Worm (Caenorhabditis elegans): ENCODE data around the gene nhr-14.

nhr-14 gene

DNA sequence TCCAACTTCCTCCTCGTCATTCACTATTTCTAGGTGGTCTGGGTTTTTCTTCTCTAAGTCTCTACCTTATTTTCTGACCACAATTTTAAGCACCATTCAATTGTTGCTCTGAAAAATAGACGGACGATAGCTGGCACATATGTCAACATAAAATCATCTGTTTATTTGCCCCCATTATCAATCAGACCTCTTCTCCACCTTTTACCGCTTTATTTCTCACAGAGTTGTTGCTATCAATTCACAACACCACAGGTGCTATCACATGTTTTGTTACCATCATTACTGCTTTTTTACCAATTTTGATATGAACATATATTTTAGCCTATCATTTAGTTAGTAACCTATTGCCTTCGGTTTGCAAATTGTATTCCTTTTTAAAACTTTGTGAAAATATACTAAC lies 16.8 kb upstream of the nhr-14 start:
- TF ChIP-seq T22C8.4 (GFP tag; IDR thresholded peaks at IDR 0.05) (no peak), cog-1 (tag; optimal IDR thresholded peaks at IDR 0.05) (no peak), klf-2 (GFP tag; conservative IDR thresholded peaks at IDR 0.05) (no peak), flt-1 (GFP tag; IDR thresholded peaks at IDR 0.05) (no peak), ref-1 (GFP tag; conservative IDR thresholded peaks at IDR 0.05) (no peak), ztf-29 (GFP tag; IDR thresholded peaks at IDR 0.05) (no peak), ztf-23 (GFP tag; IDR thresholded peaks at IDR 0.05) (no peak), tab-1 (GFP tag; IDR thresholded peaks at IDR 0.05) (no peak), med-1 (GFP tag; optimal IDR thresholded peaks at IDR 0.05; ENCODE audit: insufficient read depth) (no peak)

- TF ChIP-seq ztf-23 (GFP tag; IDR thresholded peaks at IDR 0.05) (no peak), ztf-29 (GFP tag; IDR thresholded peaks at IDR 0.05) (no peak), ref-1 (GFP tag; conservative IDR thresholded peaks at IDR 0.05) (no peak), klf-2 (GFP tag; conservative IDR thresholded peaks at IDR 0.05) (no peak), cog-1 (tag; optimal IDR thresholded peaks at IDR 0.05) (no peak), T22C8.4 (GFP tag; IDR thresholded peaks at IDR 0.05) (no peak), flt-1 (GFP tag; IDR thresholded peaks at IDR 0.05) (no peak), tab-1 (GFP tag; IDR thresholded peaks at IDR 0.05) (no peak), med-1 (GFP tag; optimal IDR thresholded peaks at IDR 0.05; ENCODE audit: insufficient read depth) (no peak)
Observed at ce11 chrX:8489886-8490285, 13.9 kb upstream of the nhr-14 start.

- TF ChIP-seq ztf-29 (GFP tag; IDR thresholded peaks at IDR 0.05) (no peak), T22C8.4 (GFP tag; IDR thresholded peaks at IDR 0.05) (no peak), cog-1 (tag; optimal IDR thresholded peaks at IDR 0.05) (no peak), klf-2 (GFP tag; conservative IDR thresholded peaks at IDR 0.05) (no peak), flt-1 (GFP tag; IDR thresholded peaks at IDR 0.05) (no peak), ztf-23 (GFP tag; IDR thresholded peaks at IDR 0.05) (no peak), ref-1 (GFP tag; conservative IDR thresholded peaks at IDR 0.05) (no peak), tab-1 (GFP tag; IDR thresholded peaks at IDR 0.05) (no peak)
Observed at ce11 chrX:8489415-8489814, 13.4 kb upstream of the nhr-14 start.

ce11 chrX:8485392-8485791 lies 9.4 kb upstream of the nhr-14 start:
- no peak for TF ChIP-seq ztf-29 (GFP tag; IDR thresholded peaks at IDR 0.05)
- no peak for TF ChIP-seq T22C8.4 (GFP tag; IDR thresholded peaks at IDR 0.05)
- no peak for TF ChIP-seq flt-1 (GFP tag; IDR thresholded peaks at IDR 0.05)
- TF ChIP-seq cog-1 (tag; optimal IDR thresholded peaks at IDR 0.05), result no peak
- TF ChIP-seq ref-1 (GFP tag; conservative IDR thresholded peaks at IDR 0.05), result no peak
- TF ChIP-seq ztf-23 (GFP tag; IDR thresholded peaks at IDR 0.05), result no peak
- TF ChIP-seq med-1 (GFP tag; optimal IDR thresholded peaks at IDR 0.05; ENCODE audit: insufficient read depth), result no peak
- TF ChIP-seq tab-1 (GFP tag; IDR thresholded peaks at IDR 0.05), result no peak
- no peak for TF ChIP-seq klf-2 (GFP tag; conservative IDR thresholded peaks at IDR 0.05)

ce11 chrX:8483951-8484350 lies 8.0 kb upstream of the nhr-14 start:
- TF ChIP-seq ztf-29 (GFP tag; IDR thresholded peaks at IDR 0.05) (no peak), flt-1 (GFP tag; IDR thresholded peaks at IDR 0.05) (no peak), med-1 (GFP tag; optimal IDR thresholded peaks at IDR 0.05; ENCODE audit: insufficient read depth) (no peak), T22C8.4 (GFP tag; IDR thresholded peaks at IDR 0.05) (no peak), ref-1 (GFP tag; conservative IDR thresholded peaks at IDR 0.05) (no peak), cog-1 (tag; optimal IDR thresholded peaks at IDR 0.05) (no peak), klf-2 (GFP tag; conservative IDR thresholded peaks at IDR 0.05) (no peak), ztf-23 (GFP tag; IDR thresholded peaks at IDR 0.05) (no peak), tab-1 (GFP tag; IDR thresholded peaks at IDR 0.05) (no peak)

- no peak for TF ChIP-seq tab-1 (GFP tag; IDR thresholded peaks at IDR 0.05)
- no peak for TF ChIP-seq ztf-23 (GFP tag; IDR thresholded peaks at IDR 0.05)
- no peak for TF ChIP-seq T22C8.4 (GFP tag; IDR thresholded peaks at IDR 0.05)
- TF ChIP-seq cog-1 (tag; optimal IDR thresholded peaks at IDR 0.05), result no peak
- TF ChIP-seq med-1 (GFP tag; optimal IDR thresholded peaks at IDR 0.05; ENCODE audit: insufficient read depth), result no peak
- no peak for TF ChIP-seq klf-2 (GFP tag; conservative IDR thresholded peaks at IDR 0.05)
Observed at ce11 chrX:8481716-8482115, 5.7 kb upstream of the nhr-14 start.

DNA sequence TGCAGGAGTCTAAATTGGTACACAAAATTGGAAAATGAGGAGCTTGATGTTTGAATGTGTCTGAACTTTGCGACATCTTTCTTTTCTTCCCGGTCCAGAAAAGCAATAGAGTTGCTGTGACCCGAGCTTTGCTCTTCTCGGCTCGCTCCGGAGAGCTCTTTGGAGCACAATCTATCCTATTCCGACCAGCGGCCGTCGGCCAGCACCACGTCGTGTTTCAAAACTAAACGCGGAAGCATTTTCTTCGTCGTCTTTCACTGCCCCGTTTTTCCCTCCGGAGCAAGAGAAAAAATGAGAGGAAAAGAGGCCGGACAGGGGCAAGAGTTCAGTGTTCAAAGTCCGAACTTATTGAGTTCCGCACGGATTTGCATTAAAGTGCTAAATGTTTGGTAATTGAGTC lies 3.1 kb upstream of the nhr-14 start:
- no peak for TF ChIP-seq med-1 (GFP tag; optimal IDR thresholded peaks at IDR 0.05; ENCODE audit: insufficient read depth)
- TF ChIP-seq ref-1 (GFP tag; conservative IDR thresholded peaks at IDR 0.05), result no peak
- no peak for TF ChIP-seq T22C8.4 (GFP tag; IDR thresholded peaks at IDR 0.05)
- TF ChIP-seq ztf-23 (GFP tag; IDR thresholded peaks at IDR 0.05), result no peak
- TF ChIP-seq cog-1 (tag; optimal IDR thresholded peaks at IDR 0.05), result no peak
- no peak for TF ChIP-seq klf-2 (GFP tag; conservative IDR thresholded peaks at IDR 0.05)
- no peak for TF ChIP-seq flt-1 (GFP tag; IDR thresholded peaks at IDR 0.05)

DNA sequence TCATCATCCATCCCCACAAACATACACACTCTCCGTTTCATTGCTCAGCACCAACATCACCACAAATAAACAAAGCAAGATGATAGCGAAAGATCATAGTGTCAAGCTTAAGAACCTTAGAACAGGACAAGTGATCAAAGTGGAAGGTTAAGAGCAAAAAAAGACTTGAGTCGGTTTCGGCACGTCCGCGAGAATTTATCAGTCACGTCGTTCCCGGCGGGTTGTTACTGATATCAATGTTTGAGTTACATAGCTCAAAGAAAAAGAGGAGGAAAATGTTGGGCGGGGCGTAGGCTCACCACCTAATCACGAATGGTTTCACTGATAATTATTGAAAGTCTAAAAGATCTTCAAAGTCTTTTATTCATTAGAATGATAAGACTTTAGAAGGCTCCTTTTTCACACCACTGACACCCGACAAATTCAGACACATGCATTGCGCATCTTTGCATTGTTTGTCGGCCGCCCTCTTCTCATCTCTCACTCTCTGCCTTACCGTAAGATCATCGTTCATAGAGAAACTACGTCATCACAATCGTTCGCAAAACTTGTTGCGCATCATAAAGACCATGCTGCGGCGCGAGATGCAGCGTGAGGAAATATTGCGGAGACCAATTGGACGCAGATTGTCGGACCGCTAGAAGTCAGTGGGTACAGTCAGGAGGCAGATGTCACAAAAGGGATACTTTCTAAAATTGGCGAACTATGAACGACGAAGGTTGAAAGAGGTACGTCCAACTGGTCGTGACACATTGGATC lies 1.2 kb upstream of the nhr-14 start:
- no peak for TF ChIP-seq ztf-23 (GFP tag; IDR thresholded peaks at IDR 0.05)

DNA sequence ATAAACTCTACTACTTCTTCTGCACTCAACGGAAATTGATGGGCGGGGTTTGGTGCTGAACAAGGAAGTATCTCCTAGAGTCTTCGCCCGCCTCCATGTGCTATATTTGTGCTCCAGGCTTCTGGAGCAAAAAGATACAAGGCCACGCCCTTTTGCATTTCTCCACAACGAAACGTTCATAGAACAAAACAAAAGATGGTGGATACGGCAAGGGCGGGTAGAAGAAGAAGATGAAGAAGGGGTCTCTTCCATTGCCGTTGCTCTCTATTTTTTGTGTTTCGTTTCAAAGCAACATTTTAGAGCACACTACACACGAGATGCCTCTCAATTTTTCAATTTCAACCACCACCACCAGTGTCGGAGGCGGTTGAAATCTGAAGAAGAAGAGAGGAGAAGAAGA lies 330 bp upstream of the nhr-14 start:
- no peak for TF ChIP-seq flt-1 (GFP tag; IDR thresholded peaks at IDR 0.05)
- no peak for TF ChIP-seq ztf-29 (GFP tag; IDR thresholded peaks at IDR 0.05)
- TF ChIP-seq tab-1 (GFP tag; IDR thresholded peaks at IDR 0.05), result no peak
- no peak for TF ChIP-seq T22C8.4 (GFP tag; IDR thresholded peaks at IDR 0.05)
- no peak for TF ChIP-seq cog-1 (tag; optimal IDR thresholded peaks at IDR 0.05)
- TF ChIP-seq ztf-23 (GFP tag; IDR thresholded peaks at IDR 0.05), result no peak
- no peak for TF ChIP-seq ref-1 (GFP tag; conservative IDR thresholded peaks at IDR 0.05)
- no peak for TF ChIP-seq klf-2 (GFP tag; conservative IDR thresholded peaks at IDR 0.05)
- no peak for TF ChIP-seq med-1 (GFP tag; optimal IDR thresholded peaks at IDR 0.05; ENCODE audit: insufficient read depth)

DNA sequence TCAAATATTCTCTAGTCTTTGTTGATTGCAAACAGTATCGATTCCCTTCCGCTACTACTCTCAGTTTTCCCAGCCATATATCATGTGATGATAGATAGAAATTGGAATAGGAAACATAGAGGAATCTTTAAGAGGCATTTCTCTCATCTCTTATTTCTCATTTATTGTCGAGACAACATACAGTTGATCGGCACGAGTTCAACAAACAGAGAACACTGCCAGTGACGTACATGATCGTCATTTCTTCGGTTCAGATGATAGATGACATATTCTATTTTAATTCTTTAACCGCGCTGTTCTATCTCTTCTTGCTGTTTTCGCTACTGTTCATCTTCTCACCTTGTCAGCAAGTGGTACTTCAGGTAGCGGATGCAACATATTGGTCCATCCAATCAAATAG lies 836 bp downstream of the nhr-14 start:
- no peak for TF ChIP-seq T22C8.4 (GFP tag; IDR thresholded peaks at IDR 0.05)
- TF ChIP-seq tab-1 (GFP tag; IDR thresholded peaks at IDR 0.05), result no peak
- no peak for TF ChIP-seq med-1 (GFP tag; optimal IDR thresholded peaks at IDR 0.05; ENCODE audit: insufficient read depth)
- no peak for TF ChIP-seq flt-1 (GFP tag; IDR thresholded peaks at IDR 0.05)
- no peak for TF ChIP-seq klf-2 (GFP tag; conservative IDR thresholded peaks at IDR 0.05)
- no peak for TF ChIP-seq ref-1 (GFP tag; conservative IDR thresholded peaks at IDR 0.05)
- TF ChIP-seq cog-1 (tag; optimal IDR thresholded peaks at IDR 0.05), result no peak
- TF ChIP-seq ztf-29 (GFP tag; IDR thresholded peaks at IDR 0.05), result no peak
- no peak for TF ChIP-seq ztf-23 (GFP tag; IDR thresholded peaks at IDR 0.05)
